Fruit fly (Drosophila melanogaster) Kc167 (cell line): ENCODE measurements around the gene ras.
A peak's percentile ranks its signal among the peaks of the same experiment; 100 is the strongest.

Source experiments
- h ChIP-seq: fragments of >200 bp; optimal IDR thresholded peaks from 3 replicates; lab custom pipeline; 2018; ENCODE audit warnings: missing external identifiers
- insv ChIP-seq: fragments of >200 bp; optimal IDR thresholded peaks from 3 replicates; lab custom pipeline; 2018; ENCODE audit warnings: missing external identifiers

dm6 chrX:10744773-10745589 lies 679 bp downstream of the ras start, which contains the start of gene stx:
- peak; percentile 3 for TF ChIP-seq insv (lab: Kevin White, UChicago)
- TF ChIP-seq h (lab: Kevin White, UChicago): no peak
